Fruit fly (Drosophila melanogaster) Kc167 (cell line): ENCODE results near the gene CG10053.

Source experiments
- h ChIP-seq: fragments of >200 bp; optimal IDR thresholded peaks from 3 replicates; lab custom pipeline; 2018; ENCODE audit warnings: missing external identifiers
- ttk ChIP-seq: sonication (Bioruptor generic); optimal IDR thresholded peaks from 2 replicates; lab custom pipeline; 2017; ENCODE audit warnings: missing external identifiers

DNA sequence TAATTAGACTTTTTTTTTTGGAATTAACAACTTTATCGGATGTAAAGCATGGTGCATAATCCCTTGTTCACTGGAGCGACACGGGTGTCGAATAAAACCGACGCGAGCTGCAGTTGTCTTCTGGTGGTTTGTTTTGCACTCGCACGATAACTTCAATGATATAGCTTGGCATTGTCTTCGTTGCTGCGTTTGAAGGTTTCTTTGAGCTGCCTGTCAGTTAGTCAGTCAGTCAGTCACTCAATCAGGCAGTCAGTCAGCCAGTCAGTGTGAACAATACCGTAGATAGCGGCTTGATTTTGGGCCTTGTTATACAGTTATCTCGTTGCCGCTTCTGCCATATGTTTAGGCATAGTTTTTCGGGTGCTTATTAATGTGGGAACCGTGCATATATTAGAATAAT, 12.7 kb downstream of the CG10053 start:
- TF ChIP-seq ttk (lab: Kevin White, UChicago): no peak
- no peak for TF ChIP-seq h
